Worm (Caenorhabditis elegans) whole organism, late embryonic: ENCODE results near the gene ifa-1.

Experiments
- K02D7.2 ChIP-seq: sonication (generic microtip); optimal IDR thresholded peaks from 2 replicates; lab custom pipeline; 2017; ENCODE audit warnings: mild to moderate bottlenecking, missing genetic modification characterization, missing compliant biosample characterization
- K09A11.1 ChIP-seq: sonication (generic microtip); optimal IDR thresholded peaks from 2 replicates; lab custom pipeline; 2017; ENCODE audit warnings: antibody characterized with exemption, mild to moderate bottlenecking, missing genetic modification characterization, missing compliant biosample characterization; ENCODE audit not compliant: insufficient read depth
- T23F11.4 ChIP-seq: fragments of 200-800 bp; sonication (Bioruptor generic); optimal IDR thresholded peaks from 2 replicates; lab custom pipeline; 2018; ENCODE audit warnings: mild to moderate bottlenecking, missing genetic modification characterization, missing compliant biosample characterization
- Y22D7AL.16 ChIP-seq: sonication (generic microtip); optimal IDR thresholded peaks from 2 replicates; lab custom pipeline; 2016; ENCODE audit warnings: missing genetic modification characterization, missing compliant biosample characterization
- ceh-24 ChIP-seq: sonication (generic microtip); optimal IDR thresholded peaks from 2 replicates; lab custom pipeline; 2016; ENCODE audit warnings: mild to moderate bottlenecking, missing genetic modification characterization, missing compliant biosample characterization
- ceh-34 ChIP-seq: sonication (generic microtip); optimal IDR thresholded peaks from 2 replicates; lab custom pipeline; 2016; ENCODE audit warnings: mild to moderate bottlenecking, missing genetic modification characterization, missing compliant biosample characterization
- ceh-45 ChIP-seq: fragments of 200-800 bp; sonication (Bioruptor generic); IDR thresholded peaks from 2 replicates; pipeline ENCODE4 v1.3.6; 2022; ENCODE audit warnings: missing genetic modification reagents, missing genetic modification characterization, missing compliant biosample characterization
- che-1 ChIP-seq: sonication (generic microtip); optimal IDR thresholded peaks from 2 replicates; lab custom pipeline; 2016; ENCODE audit warnings: mild to moderate bottlenecking, missing genetic modification characterization, missing compliant biosample characterization
- dmd-4 ChIP-seq: sonication (generic microtip); optimal IDR thresholded peaks from 2 replicates; lab custom pipeline; 2016; ENCODE audit warnings: borderline replicate concordance, missing genetic modification characterization, missing compliant biosample characterization
- ets-4 ChIP-seq: sonication (generic microtip); optimal IDR thresholded peaks from 2 replicates; lab custom pipeline; 2016; ENCODE audit warnings: missing genetic modification characterization, missing compliant biosample characterization
- eyg-1 ChIP-seq: sonication (generic microtip); optimal IDR thresholded peaks from 2 replicates; lab custom pipeline; 2016; ENCODE audit warnings: missing genotype, missing genetic modification characterization, missing compliant biosample characterization
- fkh-10 ChIP-seq: fragments of 150-350 bp; optimal IDR thresholded peaks from 2 replicates; lab custom pipeline; 2014; ENCODE audit warnings: missing biosample characterization, missing genetic modification reagents, missing genetic modification characterization
- hlh-30 ChIP-seq: sonication (generic microtip); optimal IDR thresholded peaks from 2 replicates; lab custom pipeline; 2017; ENCODE audit warnings: antibody characterized with exemption, missing genetic modification characterization, missing compliant biosample characterization; ENCODE audit not compliant: insufficient read depth
- hlh-6 ChIP-seq: sonication (generic microtip); optimal IDR thresholded peaks from 2 replicates; lab custom pipeline; 2016; ENCODE audit warnings: missing genotype, missing genetic modification characterization, missing compliant biosample characterization
- hlh-8 ChIP-seq: sonication (generic microtip); optimal IDR thresholded peaks from 2 replicates; lab custom pipeline; 2016; ENCODE audit warnings: missing genotype, missing genetic modification characterization, missing compliant biosample characterization
- lim-6 ChIP-seq: sonication (generic microtip); optimal IDR thresholded peaks from 2 replicates; lab custom pipeline; 2016; ENCODE audit warnings: missing genetic modification characterization, missing compliant biosample characterization
- mec-3 ChIP-seq: sonication (generic microtip); optimal IDR thresholded peaks from 2 replicates; lab custom pipeline; 2016; ENCODE audit warnings: borderline replicate concordance, missing genetic modification characterization, missing compliant biosample characterization
- nfya-1 ChIP-seq: sonication (generic microtip); optimal IDR thresholded peaks from 2 replicates; lab custom pipeline; 2017; ENCODE audit warnings: missing genetic modification characterization, mild to moderate bottlenecking, missing compliant biosample characterization, antibody characterized with exemption, moderate library complexity
- nhr-11 ChIP-seq: fragments of 150-350 bp; optimal IDR thresholded peaks from 2 replicates; lab custom pipeline; 2014; ENCODE audit warnings: missing biosample characterization, missing genetic modification characterization
- pag-3 ChIP-seq: sonication (generic microtip); optimal IDR thresholded peaks from 2 replicates; lab custom pipeline; 2016; ENCODE audit warnings: missing compliant biosample characterization, missing genetic modification characterization, borderline replicate concordance
- pqm-1 ChIP-seq: sonication (generic microtip); optimal IDR thresholded peaks from 2 replicates; lab custom pipeline; 2016; ENCODE audit warnings: missing genetic modification characterization, missing compliant biosample characterization
- syd-9 ChIP-seq: sonication (generic microtip); optimal IDR thresholded peaks from 2 replicates; lab custom pipeline; 2016; ENCODE audit warnings: mild to moderate bottlenecking, missing genetic modification characterization, moderate library complexity, missing compliant biosample characterization
- tbx-7 ChIP-seq: sonication (generic microtip); optimal IDR thresholded peaks from 2 replicates; lab custom pipeline; 2016; ENCODE audit warnings: missing genotype, missing genetic modification characterization, missing compliant biosample characterization
- unc-3 ChIP-seq, 2 experiments: fragments of 200-800 bp in 1 of 2; sonication (Bioruptor generic) in 1 of 2; sonication (generic microtip) in 1 of 2; conservative IDR thresholded peaks in 1 of 2; optimal IDR thresholded peaks in 1 of 2; 2 replicates each; pipeline versions ENCODE4 v1.3.6 to Lab custom; 2016 to 2022; ENCODE audit warnings: missing compliant biosample characterization in 2 of 2, missing genetic modification characterization in 2 of 2, missing genetic modification reagents in 1 of 2
- unc-86 ChIP-seq: sonication (generic microtip); optimal IDR thresholded peaks from 2 replicates; lab custom pipeline; 2016; ENCODE audit warnings: missing genetic modification characterization, missing compliant biosample characterization
- zip-5 ChIP-seq: sonication (generic microtip); optimal IDR thresholded peaks from 2 replicates; lab custom pipeline; 2016; ENCODE audit warnings: missing genetic modification characterization, missing compliant biosample characterization
- ztf-16 ChIP-seq: sonication (generic microtip); optimal IDR thresholded peaks from 2 replicates; lab custom pipeline; 2017; ENCODE audit warnings: missing genetic modification characterization, missing compliant biosample characterization

The ifa-1 gene

DNA sequence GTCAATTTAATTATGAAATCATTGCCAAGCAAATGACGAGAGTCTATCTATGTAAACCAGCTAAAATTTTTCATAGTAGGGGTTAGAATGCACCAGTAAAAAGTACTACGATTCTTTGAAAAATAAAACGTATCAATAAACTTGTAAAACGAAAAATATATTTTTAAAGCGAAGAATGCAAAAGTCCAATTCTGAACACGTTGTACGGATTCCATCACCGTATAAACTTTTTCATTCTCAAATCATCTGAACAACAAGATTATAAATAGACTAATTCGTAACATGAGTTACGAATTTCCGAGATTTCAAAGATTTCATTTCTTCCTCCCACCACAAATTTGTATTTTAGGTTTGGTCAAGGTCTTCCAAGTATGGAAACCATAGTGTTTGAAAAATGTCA lies 45.8 kb downstream of the ifa-1 start, which contains the start of gene nlp-57:
nlp-57 (plus strand) TSS at position 301 of the 400 bp plus-strand sequence.
- no peak for TF ChIP-seq mec-3 (tag; lab: Kevin White, UChicago)
- TF ChIP-seq pag-3 (tag; lab: Kevin White, UChicago): no peak
- no peak for TF ChIP-seq hlh-6 (tag; lab: Kevin White, UChicago)
- TF ChIP-seq nfya-1: no peak
- TF ChIP-seq ceh-45 (GFP tag; lab: Robert Waterston, UW): no peak

DNA sequence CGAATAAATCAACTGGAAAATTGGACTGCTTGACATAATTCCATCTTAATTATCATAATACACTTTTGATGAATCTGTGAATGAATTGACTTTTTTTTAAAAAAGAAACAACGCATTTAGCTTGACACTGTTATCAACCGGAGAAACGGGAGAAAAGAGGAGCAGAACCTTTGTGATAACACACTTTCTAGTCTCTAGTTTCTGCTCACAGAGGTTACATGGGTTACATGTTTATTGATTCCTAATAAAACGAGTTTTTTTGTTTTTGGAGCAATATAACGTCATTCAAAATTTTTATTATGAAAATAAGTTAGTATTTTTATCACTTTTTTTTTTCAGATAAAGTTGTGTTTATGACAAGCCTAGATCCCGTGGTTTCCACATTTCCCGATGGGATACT lies 47.0 kb downstream of the ifa-1 start, which contains the start of gene hizr-1:
hizr-1 (plus strand) TSS at position 340 of the 400 bp plus-strand sequence.
- no peak for TF ChIP-seq ceh-34
- TF ChIP-seq K02D7.2 (tag; lab: Kevin White, UChicago): no peak
- TF ChIP-seq zip-5 (tag; lab: Kevin White, UChicago): no peak
- no peak for TF ChIP-seq Y22D7AL.16 (tag; lab: Kevin White, UChicago)
- no peak for TF ChIP-seq pqm-1 (tag; lab: Kevin White, UChicago)
- no peak for TF ChIP-seq unc-3 (GFP tag; conservative IDR thresholded peaks at IDR 0.05; lab: Robert Waterston, UW)
- no peak for TF ChIP-seq unc-3 (tag; optimal IDR thresholded peaks at IDR 0.05; lab: Kevin White, UChicago)
- TF ChIP-seq hlh-8 (tag; lab: Kevin White, UChicago): no peak
- no peak for TF ChIP-seq fkh-10 (GFP tag; lab: Kevin White, UChicago)

DNA sequence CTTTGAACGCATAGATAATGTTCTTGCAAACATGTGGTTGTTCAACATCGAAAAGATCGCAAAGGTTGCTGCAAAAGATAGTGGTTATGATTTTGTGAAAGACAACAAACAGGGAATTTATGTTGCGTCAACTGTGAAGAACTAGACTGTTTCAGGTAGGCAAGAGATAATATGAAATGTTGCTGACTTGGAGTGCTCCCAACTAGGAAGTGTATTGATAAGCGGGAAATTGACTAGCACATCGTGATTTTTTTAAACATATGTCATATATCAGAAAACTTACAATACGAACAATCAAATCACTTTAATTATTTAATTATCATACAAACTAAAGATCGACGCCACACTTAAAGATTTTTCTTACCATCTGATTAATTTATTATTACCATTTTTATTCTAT lies 52.2 kb downstream of the ifa-1 start:
- no peak for TF ChIP-seq lim-6 (tag; lab: Kevin White, UChicago)
- no peak for TF ChIP-seq unc-86 (tag; lab: Kevin White, UChicago)
- TF ChIP-seq dmd-4 (tag; lab: Kevin White, UChicago): no peak
- TF ChIP-seq K02D7.2 (tag; lab: Kevin White, UChicago): no peak
- TF ChIP-seq che-1 (tag; lab: Kevin White, UChicago): no peak
- TF ChIP-seq pag-3 (tag; lab: Kevin White, UChicago): no peak
- no peak for TF ChIP-seq T23F11.4 (GFP tag; lab: Kevin White, UChicago)
- no peak for TF ChIP-seq tbx-7 (tag; lab: Kevin White, UChicago)
- TF ChIP-seq ceh-45 (GFP tag; lab: Robert Waterston, UW): no peak
- no peak for TF ChIP-seq syd-9
- no peak for TF ChIP-seq eyg-1 (tag; lab: Kevin White, UChicago)

DNA sequence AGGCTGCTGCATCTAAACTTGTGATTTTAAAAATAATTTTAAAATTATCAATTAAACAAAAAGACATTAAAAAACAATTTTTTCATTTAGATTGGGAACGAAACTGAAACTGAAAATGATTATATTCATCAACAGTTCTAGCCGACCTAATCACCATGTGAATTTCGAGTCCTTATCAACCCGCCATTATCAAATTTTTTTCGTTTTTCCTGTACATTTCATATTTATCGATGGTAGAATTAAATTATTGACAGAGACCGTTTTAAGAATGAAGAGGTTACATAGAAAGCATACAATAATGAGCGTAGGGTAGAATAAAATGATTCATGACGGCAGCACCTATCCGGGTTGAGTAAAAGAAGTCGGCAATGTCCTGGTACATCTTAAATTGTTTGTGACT lies 53.3 kb downstream of the ifa-1 start, which contains the start of gene asm-2:
asm-2 (minus strand) TSS at position 12 of the 400 bp plus-strand sequence.
- TF ChIP-seq unc-86 (tag; lab: Kevin White, UChicago): no peak
- no peak for TF ChIP-seq nhr-11 (tag; lab: Kevin White, UChicago)
- no peak for TF ChIP-seq tbx-7 (tag; lab: Kevin White, UChicago)
- no peak for TF ChIP-seq K09A11.1
- no peak for TF ChIP-seq ets-4 (tag; lab: Kevin White, UChicago)
- no peak for TF ChIP-seq ztf-16 (tag; lab: Kevin White, UChicago)
- TF ChIP-seq ceh-24 (tag; lab: Kevin White, UChicago): no peak
- no peak for TF ChIP-seq hlh-30 (tag; lab: Kevin White, UChicago)
